Worm (Caenorhabditis elegans) whole organism, L4 larva: ENCODE results near the gene kcc-2.

Experiments
- F26F4.8 ChIP-seq: fragments of 200-800 bp; sonication (Bioruptor generic); conservative IDR thresholded peaks from 2 replicates; pipeline ENCODE4 v1.3.6; 2022; ENCODE audit warnings: missing genetic modification characterization, missing compliant biosample characterization
- F49E8.2 ChIP-seq: sonication (generic microtip); optimal IDR thresholded peaks from 2 replicates; lab custom pipeline; 2016; ENCODE audit warnings: missing compliant biosample characterization, mild to moderate bottlenecking, missing genetic modification characterization, borderline replicate concordance
- Y105C5A.15 ChIP-seq: fragments of 200-800 bp; sonication (Bioruptor generic); IDR thresholded peaks from 2 replicates; pipeline ENCODE4 v1.3.6; 2022; ENCODE audit warnings: missing genetic modification characterization, missing compliant biosample characterization
- Y75B8A.6 ChIP-seq: fragments of 200-800 bp; sonication (Bioruptor generic); IDR thresholded peaks from 2 replicates; pipeline ENCODE4 v1.3.6; 2022; ENCODE audit warnings: missing genetic modification reagents, missing genetic modification characterization, missing compliant biosample characterization
- ZK546.5 ChIP-seq, 2 experiments: sonication (generic microtip); optimal IDR thresholded peaks; 2 replicates each; lab custom pipeline; 2017; ENCODE audit warnings: missing biosample characterization in 2 of 2, missing genetic modification characterization in 2 of 2
- aha-1 ChIP-seq: fragments of 150-350 bp; peaks from one replicate; lab custom pipeline; 2014; ENCODE audit warnings: missing biosample characterization, missing genetic modification characterization
- ama-1 ChIP-seq: fragments of 150-350 bp; optimal IDR thresholded peaks from 2 replicates; lab custom pipeline; 2014; ENCODE audit warnings: inconsistent platforms, mixed read lengths
- ceh-20 ChIP-seq: fragments of 200-800 bp; sonication (Bioruptor generic); IDR thresholded peaks from 2 replicates; pipeline ENCODE4 v1.3.6; 2022; ENCODE audit warnings: missing genetic modification reagents, missing genetic modification characterization, missing compliant biosample characterization
- ceh-32 ChIP-seq: sonication (generic microtip); optimal IDR thresholded peaks from 2 replicates; lab custom pipeline; 2016; ENCODE audit warnings: mild to moderate bottlenecking, missing genetic modification characterization, missing compliant biosample characterization; ENCODE audit not compliant: poor library complexity
- ceh-82 ChIP-seq: sonication (generic microtip); optimal IDR thresholded peaks from 2 replicates; lab custom pipeline; 2017; ENCODE audit warnings: missing biosample characterization, missing genetic modification characterization
- ces-1 ChIP-seq: fragments of 150-350 bp; sonication (generic microtip); optimal IDR thresholded peaks from 4 replicates; lab custom pipeline; 2014; ENCODE audit warnings: missing biosample characterization, missing genetic modification reagents, missing genetic modification characterization
- ctbp-1 ChIP-seq: fragments of 200-800 bp; sonication (Bioruptor generic); IDR thresholded peaks from 2 replicates; pipeline ENCODE4 v1.3.6; 2022; ENCODE audit warnings: missing genetic modification reagents, missing genetic modification characterization, missing compliant biosample characterization
- daf-8 ChIP-seq: fragments of 200-800 bp; sonication (Bioruptor generic); IDR thresholded peaks from 2 replicates; pipeline ENCODE4 v1.3.6; 2022; ENCODE audit warnings: missing genetic modification characterization, missing compliant biosample characterization
- dmd-8 ChIP-seq: fragments of 200-800 bp; sonication (Bioruptor generic); IDR thresholded peaks from 2 replicates; pipeline ENCODE4 v1.3.6; 2022; ENCODE audit warnings: missing genetic modification characterization, missing compliant biosample characterization
- dpl-1 ChIP-seq: fragments of 150-350 bp; optimal IDR thresholded peaks from 2 replicates; lab custom pipeline; 2014; ENCODE audit warnings: missing biosample characterization, missing genetic modification reagents, missing genetic modification characterization
- duxl-1 ChIP-seq: sonication (generic microtip); optimal IDR thresholded peaks from 2 replicates; lab custom pipeline; 2016; ENCODE audit warnings: mild to moderate bottlenecking, missing genetic modification characterization, moderate library complexity, missing compliant biosample characterization; ENCODE audit not compliant: poor library complexity
- egl-27 ChIP-seq: sonication (generic microtip); optimal IDR thresholded peaks from 3 replicates; lab custom pipeline; 2017; ENCODE audit warnings: missing biosample characterization, missing genetic modification reagents, missing genetic modification characterization
- egl-43 ChIP-seq: fragments of 200-800 bp; sonication (Bioruptor generic); IDR thresholded peaks from 2 replicates; pipeline ENCODE4 v1.3.6; 2022; ENCODE audit warnings: missing genetic modification reagents, missing genetic modification characterization, missing compliant biosample characterization
- hlh-11 ChIP-seq: fragments of 200-800 bp; sonication (Bioruptor generic); optimal IDR thresholded peaks from 2 replicates; lab custom pipeline; 2018; ENCODE audit warnings: mild to moderate bottlenecking, missing genetic modification characterization, missing compliant biosample characterization
- lim-7 ChIP-seq: fragments of 200-800 bp; sonication (Bioruptor generic); IDR thresholded peaks from 2 replicates; pipeline ENCODE4 v1.3.6; 2022; ENCODE audit warnings: missing genetic modification characterization, missing compliant biosample characterization
- lin-13 ChIP-seq: fragments of 150-350 bp; optimal IDR thresholded peaks from 2 replicates; lab custom pipeline; 2014; ENCODE audit warnings: missing biosample characterization, missing genetic modification reagents, missing genetic modification characterization
- lir-3 ChIP-seq: sonication (generic microtip); optimal IDR thresholded peaks from 2 replicates; lab custom pipeline; 2016; ENCODE audit warnings: mild to moderate bottlenecking, missing genetic modification characterization, missing compliant biosample characterization
- lsy-2 ChIP-seq, 2 experiments: fragments of 150-350 bp in 1 of 2; sonication (generic microtip) in 1 of 2; optimal IDR thresholded peaks; 2 replicates each; lab custom pipeline; 2014 to 2017; ENCODE audit warnings: missing biosample characterization in 2 of 2, missing genetic modification characterization in 2 of 2
- nhr-10 ChIP-seq: fragments of 150-350 bp; optimal IDR thresholded peaks from 2 replicates; lab custom pipeline; 2014; ENCODE audit warnings: missing biosample characterization, missing genetic modification characterization
- nhr-42 ChIP-seq: fragments of 200-800 bp; sonication (Bioruptor generic); IDR thresholded peaks from 2 replicates; pipeline ENCODE4 v1.3.6; 2022; ENCODE audit warnings: missing genetic modification characterization, missing compliant biosample characterization
- nhr-48 ChIP-seq: sonication (generic microtip); optimal IDR thresholded peaks from 2 replicates; lab custom pipeline; 2016; ENCODE audit warnings: mild to moderate bottlenecking, missing genetic modification characterization, missing compliant biosample characterization
- snpc-1.2 ChIP-seq: fragments of 200-800 bp; sonication (Bioruptor generic); IDR thresholded peaks from 2 replicates; pipeline ENCODE4 v1.3.6; 2022; ENCODE audit warnings: missing genetic modification reagents, missing genetic modification characterization, missing compliant biosample characterization
- snpc-4 ChIP-seq: fragments of 150-350 bp; optimal IDR thresholded peaks from 2 replicates; lab custom pipeline; 2014; ENCODE audit warnings: missing biosample characterization, missing genetic modification characterization
- zip-2 ChIP-seq: fragments of 150-350 bp; optimal IDR thresholded peaks from 2 replicates; lab custom pipeline; 2014; ENCODE audit warnings: missing biosample characterization, missing genetic modification characterization

Gene kcc-2

DNA sequence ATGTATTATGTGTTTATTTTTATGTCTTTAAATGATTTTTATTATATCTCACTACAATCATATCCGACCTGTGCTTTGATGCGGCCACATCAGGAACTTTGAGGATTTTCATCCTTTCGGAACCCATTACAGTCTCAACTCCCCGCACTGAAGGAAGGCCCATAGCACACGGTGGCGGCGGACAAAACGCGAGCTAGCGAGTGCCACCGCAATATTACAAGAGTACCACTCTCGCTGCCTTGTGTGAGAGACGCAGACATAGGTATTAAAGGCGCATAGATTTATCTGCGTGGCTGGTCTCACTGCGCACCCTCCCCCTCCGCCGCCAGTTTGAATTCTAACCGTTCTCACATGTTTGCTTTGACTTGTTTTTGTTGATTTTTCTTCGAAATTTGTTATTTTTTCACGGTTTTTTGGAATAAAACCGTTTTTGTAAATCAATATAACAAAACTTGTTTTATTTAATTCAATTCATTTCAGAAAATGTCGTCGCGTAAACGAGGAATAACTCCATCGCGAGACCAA, 77.0 kb downstream of the kcc-2 start, which contains the start of gene zen-4 (continued):
- TF ChIP-seq F49E8.2 (tag; lab: Kevin White, UChicago) (peak; percentile 98), F26F4.8 (GFP tag; lab: Robert Waterston, UW) (no peak), lsy-2 (tag; optimal IDR thresholded peaks at IDR 0.05; lab: Kevin White, UChicago) (no peak), ces-1 (GFP tag; lab: Kevin White, UChicago) (no peak), lir-3 (tag; lab: Kevin White, UChicago) (no peak), ceh-32 (tag; lab: Kevin White, UChicago) (no peak), ZK546.5 (tag; optimal IDR thresholded peaks at IDR 0.05; lab: Kevin White, UChicago) (no peak), Y105C5A.15 (GFP tag; lab: Robert Waterston, UW) (no peak), ama-1 (lab: Kevin White, UChicago) (peak; percentile 8), nhr-42 (GFP tag; lab: Robert Waterston, UW) (no peak), duxl-1 (tag; lab: Kevin White, UChicago) (peak; percentile 51), ctbp-1 (GFP tag; lab: Robert Waterston, UW) (no peak), nhr-10 (tag; lab: Kevin White, UChicago) (no peak), egl-43 (GFP tag; lab: Robert Waterston, UW) (no peak; the same call in 1 of the 2 replicates), nhr-48 (tag; lab: Kevin White, UChicago) (peak; percentile 19), snpc-1.2 (GFP tag; lab: Robert Waterston, UW) (peak; percentile 100), Y75B8A.6 (GFP tag; lab: Robert Waterston, UW) (no peak), snpc-4 (tag; lab: Kevin White, UChicago) (peak; percentile 79), hlh-11 (no peak), lim-7 (GFP tag; lab: Robert Waterston, UW) (no peak), daf-8 (no peak), ceh-82 (tag; lab: Kevin White, UChicago) (no peak), egl-27 (tag; lab: Kevin White, UChicago) (no peak), dpl-1 (peak; percentile 36), dmd-8 (GFP tag; lab: Robert Waterston, UW) (no peak), zip-2 (tag; lab: Kevin White, UChicago) (no peak), lin-13 (GFP tag; lab: Kevin White, UChicago) (peak; percentile 88), aha-1 (tag; lab: Kevin White, UChicago) (no peak), ceh-20 (no peak)
